Worm (Caenorhabditis elegans): ENCODE measurements around the gene egg-2.
A peak's percentile ranks its signal among the peaks of the same experiment; 100 is the strongest.

egg-2 gene

DNA sequence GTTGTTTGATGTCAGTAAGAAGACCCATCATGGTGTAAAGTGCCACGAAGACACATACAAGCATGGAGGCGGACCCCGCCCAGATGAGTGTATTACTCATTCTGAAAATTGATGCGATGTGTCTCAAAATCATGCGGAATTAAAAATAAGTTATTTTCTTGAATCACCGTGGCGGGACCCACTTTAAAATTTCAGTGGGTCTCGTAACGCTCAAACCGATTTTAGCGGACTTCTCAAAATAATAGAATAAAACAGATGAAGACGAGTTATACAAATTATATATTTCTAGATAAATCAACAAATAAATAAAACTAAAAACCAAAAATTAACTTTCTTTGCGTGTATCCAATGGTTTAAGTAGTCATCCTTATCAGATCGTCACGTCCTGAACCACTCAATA is 39.9 kb downstream of the egg-2 start, which contains the start of gene col-8:
Gene col-8, minus strand, starts transcription at position 101 of the 400 bp plus-strand sequence.
- TF ChIP-seq T20F7.1 (GFP tag; optimal IDR thresholded peaks at IDR 0.05): no peak
- TF ChIP-seq ceh-44 (GFP tag; IDR thresholded peaks at IDR 0.05): no peak

DNA sequence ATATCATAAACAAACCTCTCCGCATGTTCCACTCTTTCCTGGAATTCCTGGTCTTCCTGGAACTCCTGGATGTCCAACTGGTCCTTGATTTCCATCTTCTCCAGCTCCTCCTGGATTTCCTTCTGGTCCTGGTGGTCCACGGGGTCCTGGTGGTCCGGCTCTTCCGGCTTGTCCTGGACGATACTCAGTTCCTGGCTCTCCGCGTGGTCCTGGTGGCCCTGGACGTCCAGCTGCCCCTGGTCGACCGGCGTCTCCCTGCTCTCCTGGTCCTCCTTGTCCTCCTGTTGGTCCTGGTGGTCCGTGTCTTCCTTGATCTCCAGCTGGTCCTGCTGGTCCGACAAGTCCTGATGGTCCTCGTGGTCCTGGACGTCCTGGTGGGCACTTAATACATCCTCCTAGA is 40.7 kb downstream of the egg-2 start:
- TF ChIP-seq dmd-8 (GFP tag; IDR thresholded peaks at IDR 0.05): no peak
- no peak for TF ChIP-seq ztf-7 (tag; optimal IDR thresholded peaks at IDR 0.05)
- TF ChIP-seq set-16 (GFP tag; IDR thresholded peaks at IDR 0.05): peak; percentile 96
- TF ChIP-seq F44E2.7 (GFP tag; IDR thresholded peaks at IDR 0.05): no peak
- no peak for TF ChIP-seq rbr-2 (tag; optimal IDR thresholded peaks at IDR 0.05)
- TF ChIP-seq aha-1 (tag): peak; percentile 73
- TF ChIP-seq egl-43 (GFP tag; IDR thresholded peaks at IDR 0.05): peak; percentile 11; the same call in 1 of the 2 replicates
- TF ChIP-seq lir-3 (tag; optimal IDR thresholded peaks at IDR 0.05): no peak
- no peak for TF ChIP-seq nhr-48 (tag; optimal IDR thresholded peaks at IDR 0.05)
- no peak for TF ChIP-seq sdz-12 (GFP tag; optimal IDR thresholded peaks at IDR 0.05)
- no peak for TF ChIP-seq dmd-6 (GFP tag; IDR thresholded peaks at IDR 0.05)
- no peak for TF ChIP-seq fos-1 (tag; optimal IDR thresholded peaks at IDR 0.05)
- TF ChIP-seq nhr-6 (tag; optimal IDR thresholded peaks at IDR 0.05): no peak
- no peak for TF ChIP-seq zip-2 (tag; optimal IDR thresholded peaks at IDR 0.05)
- no peak for TF ChIP-seq D1046.2 (GFP tag; IDR thresholded peaks at IDR 0.05)
- no peak for TF ChIP-seq ztf-11 (tag; optimal IDR thresholded peaks at IDR 0.05)
- no peak for TF ChIP-seq daf-19 (GFP tag; conservative IDR thresholded peaks at IDR 0.05)
- TF ChIP-seq ceh-44 (GFP tag; IDR thresholded peaks at IDR 0.05): no peak
- TF ChIP-seq lin-13 (GFP tag; optimal IDR thresholded peaks at IDR 0.05): no peak
- no peak for TF ChIP-seq dmd-9 (GFP tag; IDR thresholded peaks at IDR 0.05)
- no peak for TF ChIP-seq T20F7.1 (GFP tag; optimal IDR thresholded peaks at IDR 0.05)
- no peak for TF ChIP-seq lin-39 (tag; optimal IDR thresholded peaks at IDR 0.05)
- TF ChIP-seq ctbp-1 (GFP tag; IDR thresholded peaks at IDR 0.05): no peak
- no peak for TF ChIP-seq mxl-2 (GFP tag; conservative IDR thresholded peaks at IDR 0.05)

DNA sequence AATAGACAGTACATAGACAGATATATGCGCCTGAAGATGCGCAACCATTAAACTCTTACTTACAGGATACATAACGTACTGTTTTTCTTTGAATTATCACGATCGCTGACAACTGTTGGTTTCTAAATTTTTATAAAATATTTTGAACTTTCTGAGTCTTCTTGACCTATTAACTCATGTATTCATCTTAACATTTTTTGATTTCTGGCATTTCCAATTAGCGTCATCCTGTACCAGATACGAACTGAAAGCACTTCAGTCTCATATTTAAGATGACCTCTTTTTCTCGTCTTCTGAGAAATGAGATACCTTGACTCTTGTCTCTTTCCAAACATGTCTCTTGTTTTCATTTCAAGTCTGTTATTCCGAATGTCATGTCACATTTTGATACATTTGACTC is 46.6 kb downstream of the egg-2 start:
- TF ChIP-seq hlh-30 (tag; optimal IDR thresholded peaks at IDR 0.05; ENCODE audit: insufficient read depth): no peak
- no peak for TF ChIP-seq hif-1 (tag; optimal IDR thresholded peaks at IDR 0.05)
- TF ChIP-seq nhr-102 (tag; optimal IDR thresholded peaks at IDR 0.05): no peak
- TF ChIP-seq mdl-1 (tag; optimal IDR thresholded peaks at IDR 0.05): no peak
- no peak for TF ChIP-seq arid-1 (GFP tag; conservative IDR thresholded peaks at IDR 0.05)
- TF ChIP-seq unc-62 (GFP tag; optimal IDR thresholded peaks at IDR 0.05 in 1 of 2): peak in 1 of 2 experiments; percentile 95
- TF ChIP-seq unc-62 (tag; optimal IDR thresholded peaks at IDR 0.05): no peak
- TF ChIP-seq nhr-11 (tag; optimal IDR thresholded peaks at IDR 0.05): no peak
- no peak for TF ChIP-seq egl-43 (GFP tag; IDR thresholded peaks at IDR 0.05)

DNA sequence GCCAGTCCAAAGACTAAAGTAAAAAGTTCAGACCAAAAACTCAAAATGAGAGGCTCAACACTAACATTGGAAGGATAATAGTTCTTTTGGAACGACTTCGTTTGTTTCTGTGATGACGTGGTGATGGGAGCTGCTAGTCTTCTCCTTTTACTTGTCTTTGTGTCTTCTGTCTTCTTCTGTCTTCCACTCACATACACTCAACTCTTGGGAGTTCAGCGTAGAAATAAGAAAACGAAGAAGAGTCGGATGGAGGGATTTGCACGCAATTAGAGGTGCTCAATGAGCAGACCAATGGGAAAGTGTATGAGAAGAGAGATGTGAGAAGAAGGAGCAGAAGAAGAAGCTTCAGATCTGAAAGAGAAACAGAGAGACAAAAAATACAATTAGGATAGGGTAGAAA is 48.3 kb downstream of the egg-2 start:
- TF ChIP-seq unc-62 (GFP tag; optimal IDR thresholded peaks at IDR 0.05 in 1 of 2) (peak in 1 of 2 experiments; percentile 79), unc-62 (tag; optimal IDR thresholded peaks at IDR 0.05) (no peak), madf-5 (GFP tag; IDR thresholded peaks at IDR 0.05) (no peak), egl-27 (tag; optimal IDR thresholded peaks at IDR 0.05) (no peak), unc-39 (tag; optimal IDR thresholded peaks at IDR 0.05) (no peak)

DNA sequence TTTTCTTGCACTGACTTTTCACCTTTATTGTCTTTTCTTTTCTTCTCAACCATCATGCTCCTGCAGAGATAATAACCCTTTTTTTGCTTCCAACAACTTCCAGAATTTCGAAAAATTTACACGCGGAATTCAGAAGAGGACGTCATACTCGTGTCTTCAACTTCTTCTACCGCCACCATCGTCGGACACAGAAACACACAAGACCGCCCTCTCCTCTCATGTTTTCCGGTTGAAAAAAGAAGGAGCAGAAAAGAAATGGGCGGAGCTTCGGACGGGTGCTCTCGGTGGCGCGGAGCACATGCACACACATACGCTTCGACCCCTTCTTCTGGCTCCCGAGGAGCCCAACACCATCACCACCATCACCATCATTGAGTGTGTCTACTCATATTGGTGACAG is 51.5 kb downstream of the egg-2 start, which contains the start of gene lgc-38:
Gene lgc-38, plus strand, starts transcription at position 301 of the 400 bp plus-strand sequence.
- no peak for TF ChIP-seq saeg-2 (GFP tag; IDR thresholded peaks at IDR 0.05)
- no peak for TF ChIP-seq mes-2 (tag; optimal IDR thresholded peaks at IDR 0.05; ENCODE audit: poor library complexity, severe bottlenecking)
- peak; percentile 5 for TF ChIP-seq hlh-30 (tag; optimal IDR thresholded peaks at IDR 0.05; ENCODE audit: insufficient read depth)

All from whole organism, L4 larva.